Worm (Caenorhabditis elegans) whole organism, early embryonic: ENCODE results near the gene F43G6.17.

Experiments used
- ceh-13 ChIP-seq: fragments of 200-800 bp; sonication (Bioruptor generic); optimal IDR thresholded peaks from 2 replicates; lab custom pipeline; 2018; ENCODE audit warnings: mild to moderate bottlenecking, missing genetic modification characterization, missing compliant biosample characterization
- ceh-36 ChIP-seq: sonication (generic microtip); optimal IDR thresholded peaks from 2 replicates; lab custom pipeline; 2016; ENCODE audit warnings: missing genetic modification characterization, inconsistent platforms, missing compliant biosample characterization
- hmg-4 ChIP-seq: fragments of 200-800 bp; sonication (Bioruptor generic); optimal IDR thresholded peaks from 2 replicates; lab custom pipeline; 2018; ENCODE audit warnings: mild to moderate bottlenecking, missing genetic modification characterization, missing compliant biosample characterization
- hnd-1 ChIP-seq: sonication (generic microtip); optimal IDR thresholded peaks from 2 replicates; lab custom pipeline; 2016; ENCODE audit warnings: missing genetic modification characterization, missing compliant biosample characterization

DNA sequence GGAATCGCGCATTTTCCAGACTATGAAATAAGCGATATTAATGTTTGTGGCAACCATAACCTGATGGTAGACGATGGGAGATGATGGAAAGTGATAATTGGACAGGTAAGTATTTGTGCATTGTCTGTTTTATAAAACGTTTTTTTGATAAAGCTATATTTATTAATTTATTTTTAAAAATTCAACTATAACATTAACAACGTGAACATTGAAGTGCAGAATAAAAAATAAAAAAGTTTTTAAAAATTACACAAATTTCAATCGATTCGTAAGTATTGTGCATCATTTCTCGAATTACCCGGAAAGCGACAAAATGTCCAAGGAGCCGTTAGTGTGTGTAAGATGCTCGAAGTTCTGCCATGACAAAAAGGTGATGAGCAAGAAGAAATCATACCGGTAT is 3.7 kb downstream of the F43G6.17 start, which contains the start of gene jmjd-1.1:
- TF ChIP-seq hnd-1 (no peak), ceh-13 (no peak), hmg-4 (no peak), ceh-36 (no peak)
